Fruit fly (Drosophila melanogaster): ENCODE results near the gene modSP.

The modSP gene

dm6 chr3R:16700915-16701314 is 45.5 kb upstream of the modSP start:
- TF ChIP-seq HLH106 (tag; optimal IDR thresholded peaks at IDR 0.05): no peak
- TF ChIP-seq Hr83 (GFP tag; optimal IDR thresholded peaks at IDR 0.05; ENCODE audit: poor library complexity, severe bottlenecking): no peak
- TF ChIP-seq dl (GFP tag; optimal IDR thresholded peaks at IDR 0.05; ENCODE audit: insufficient read depth in 1 of 2, partially characterized antibody in 2 of 2): no peak
- TF ChIP-seq foxo (GFP tag; optimal IDR thresholded peaks at IDR 0.05): no peak
- no peak for TF ChIP-seq jim (GFP tag; optimal IDR thresholded peaks at IDR 0.05)
- no peak for TF ChIP-seq tai (GFP tag; optimal IDR thresholded peaks at IDR 0.05)
- TF ChIP-seq woc (GFP tag; optimal IDR thresholded peaks at IDR 0.05): no peak

dm6 chr3R:16682901-16683300 is 27.4 kb upstream of the modSP start:
- TF ChIP-seq CG9705 (GFP tag; optimal IDR thresholded peaks at IDR 0.05) (no peak), sage (GFP tag; optimal IDR thresholded peaks at IDR 0.05) (no peak), tai (GFP tag; optimal IDR thresholded peaks at IDR 0.05) (no peak), br (GFP tag; optimal IDR thresholded peaks at IDR 0.05) (no peak), woc (GFP tag; optimal IDR thresholded peaks at IDR 0.05) (no peak), h (GFP tag; optimal IDR thresholded peaks at IDR 0.05) (no peak), GATAd (GFP tag; optimal IDR thresholded peaks at IDR 0.05) (no peak), Dif (GFP tag; optimal IDR thresholded peaks at IDR 0.05; ENCODE audit: partially characterized antibody) (no peak), OdsH (GFP tag; optimal IDR thresholded peaks at IDR 0.05) (no peak), Sp1 (GFP tag; optimal IDR thresholded peaks at IDR 0.05) (no peak), sv (GFP tag; optimal IDR thresholded peaks at IDR 0.05) (no peak), HLH106 (tag; optimal IDR thresholded peaks at IDR 0.05) (no peak), Hr78 (GFP tag; optimal IDR thresholded peaks at IDR 0.05) (no peak), Rel (GFP tag; optimal IDR thresholded peaks at IDR 0.05) (no peak), Rel (tag; optimal IDR thresholded peaks at IDR 0.05) (no peak), Vsx2 (GFP tag; optimal IDR thresholded peaks at IDR 0.05; ENCODE audit: partially characterized antibody) (no peak), fru (GFP tag; optimal IDR thresholded peaks at IDR 0.05) (no peak), Hr83 (GFP tag; optimal IDR thresholded peaks at IDR 0.05; ENCODE audit: poor library complexity, severe bottlenecking) (no peak)

- TF ChIP-seq lola (GFP tag; optimal IDR thresholded peaks at IDR 0.05) (no peak), br (GFP tag; optimal IDR thresholded peaks at IDR 0.05) (no peak), Myc (optimal IDR thresholded peaks at IDR 0.05) (no peak), h (GFP tag; optimal IDR thresholded peaks at IDR 0.05) (no peak)
These were observed 22.5 kb upstream of the modSP start for dm6 chr3R:16677934-16678333.

dm6 chr3R:16676518-16676917 is 21.1 kb upstream of the modSP start:
- no peak for TF ChIP-seq h (GFP tag; optimal IDR thresholded peaks at IDR 0.05)
- peak; percentile 8 for TF ChIP-seq ey (GFP tag; optimal IDR thresholded peaks at IDR 0.05)

- TF ChIP-seq sv (GFP tag; optimal IDR thresholded peaks at IDR 0.05): no peak
- TF ChIP-seq CrebA (GFP tag; optimal IDR thresholded peaks at IDR 0.05; ENCODE audit: borderline replicate concordance): no peak
- TF ChIP-seq Dfd (GFP tag; optimal IDR thresholded peaks at IDR 0.05): no peak
- TF ChIP-seq Dif (GFP tag; optimal IDR thresholded peaks at IDR 0.05; ENCODE audit: partially characterized antibody): no peak
- no peak for TF ChIP-seq CG32264 (GFP tag; optimal IDR thresholded peaks at IDR 0.05)
These were observed 17.7 kb upstream of the modSP start for dm6 chr3R:16673184-16673583.

dm6 chr3R:16672213-16672706 is 16.8 kb upstream of the modSP start:
- TF ChIP-seq usp (GFP tag; optimal IDR thresholded peaks at IDR 0.05) (no peak), woc (GFP tag; optimal IDR thresholded peaks at IDR 0.05) (no peak), HLH106 (tag; optimal IDR thresholded peaks at IDR 0.05) (no peak), Abd-B (GFP tag; optimal IDR thresholded peaks at IDR 0.05) (no peak), CrebA (GFP tag; optimal IDR thresholded peaks at IDR 0.05; ENCODE audit: borderline replicate concordance) (no peak), OdsH (GFP tag; optimal IDR thresholded peaks at IDR 0.05) (no peak)

Measured in whole organism, wandering third instar larva.